Fruit fly (Drosophila melanogaster) Kc167 (cell line): ENCODE results near the gene msl-2.

ENCODE experiments used
- Myc ChIP-seq: fragments of >200 bp; optimal IDR thresholded peaks from 2 replicates; lab custom pipeline; 2017; ENCODE audit warnings: missing external identifiers
- insv ChIP-seq: fragments of >200 bp; optimal IDR thresholded peaks from 3 replicates; lab custom pipeline; 2018; ENCODE audit warnings: missing external identifiers
- psq ChIP-seq: fragments of >200 bp; optimal IDR thresholded peaks from 2 replicates; lab custom pipeline; 2017; ENCODE audit warnings: missing external identifiers

DNA sequence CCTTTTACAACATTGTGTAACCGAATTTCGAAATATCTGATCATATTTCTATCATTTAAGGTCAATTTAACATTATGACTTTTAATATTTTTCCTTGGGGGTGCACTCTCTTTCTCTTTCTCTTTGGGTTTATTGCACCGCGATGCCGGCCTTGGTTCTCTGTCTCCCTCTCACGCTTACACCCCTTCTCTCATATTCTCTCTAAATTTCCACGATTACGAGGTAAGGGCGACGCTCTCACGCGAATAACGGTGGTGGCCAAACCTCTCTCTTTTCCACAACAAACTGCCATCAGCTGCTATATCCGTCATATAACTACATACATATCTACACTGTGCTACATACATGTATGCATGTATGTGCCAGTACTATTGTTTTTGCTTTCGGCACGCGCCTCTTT, 40.0 kb downstream of the msl-2 start:
- TF ChIP-seq psq: no peak
- no peak for TF ChIP-seq insv (lab: Kevin White, UChicago)
- no peak for TF ChIP-seq Myc (lab: Kevin White, UChicago)
